Worm (Caenorhabditis elegans): Measurements from ENCODE around the gene str-232.

DNA sequence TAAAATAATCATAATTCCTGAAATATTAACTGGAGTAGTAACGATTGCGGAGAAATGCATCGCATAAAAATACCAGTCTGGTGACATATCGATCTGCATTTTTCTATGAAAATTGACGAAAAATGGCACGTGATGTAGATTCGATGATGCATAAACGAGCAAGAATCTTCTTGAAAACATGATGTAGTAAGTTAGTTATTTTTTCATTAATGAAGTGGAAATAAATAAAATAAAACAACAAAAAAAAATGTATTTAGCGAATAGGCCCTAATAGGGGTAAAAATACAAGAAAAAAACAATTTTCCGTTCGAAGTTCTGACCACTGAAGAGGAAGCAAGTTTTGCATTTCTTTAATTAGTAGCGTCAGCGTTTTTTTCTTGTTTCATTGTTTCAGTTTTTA lies 50.4 kb downstream of the str-232 start, which contains the start of gene sri-2:
- TF ChIP-seq tra-4 (tag; optimal IDR thresholded peaks at IDR 0.05), result no peak
- TF ChIP-seq flt-1 (GFP tag; IDR thresholded peaks at IDR 0.05), result no peak
- no peak for TF ChIP-seq ama-1 (optimal IDR thresholded peaks at IDR 0.05)
- TF ChIP-seq F13C5.2 (tag; optimal IDR thresholded peaks at IDR 0.05), result no peak
- TF ChIP-seq hmbx-1 (tag; optimal IDR thresholded peaks at IDR 0.05), result no peak
- TF ChIP-seq scrt-1 (GFP tag; IDR thresholded peaks at IDR 0.05), result no peak
- no peak for TF ChIP-seq tbx-37 (GFP tag; conservative IDR thresholded peaks at IDR 0.05)
- TF ChIP-seq ceh-13 (GFP tag; optimal IDR thresholded peaks at IDR 0.05), result no peak
- no peak for TF ChIP-seq ets-7 (tag; optimal IDR thresholded peaks at IDR 0.05)
- no peak for TF ChIP-seq tbx-11 (GFP tag; IDR thresholded peaks at IDR 0.05)
- TF ChIP-seq pes-1 (GFP tag; IDR thresholded peaks at IDR 0.05), result no peak
- no peak for TF ChIP-seq ceh-36 (tag; optimal IDR thresholded peaks at IDR 0.05)
